Worm (Caenorhabditis elegans) whole organism, late embryonic: ENCODE measurements around the gene F14D2.19.

Source experiments
- ama-1 ChIP-seq: fragments of 150-350 bp; optimal IDR thresholded peaks from 2 replicates; lab custom pipeline; 2014
- ceh-18 ChIP-seq: sonication (generic microtip); optimal IDR thresholded peaks from 2 replicates; lab custom pipeline; 2016; ENCODE audit warnings: missing genetic modification characterization, missing compliant biosample characterization
- ceh-30 ChIP-seq: fragments of 150-350 bp; optimal IDR thresholded peaks from 2 replicates; lab custom pipeline; 2014; ENCODE audit warnings: missing biosample characterization, missing genetic modification characterization
- ceh-45 ChIP-seq: fragments of 200-800 bp; sonication (Bioruptor generic); IDR thresholded peaks from 2 replicates; pipeline ENCODE4 v1.3.6; 2022; ENCODE audit warnings: missing genetic modification reagents, missing genetic modification characterization, missing compliant biosample characterization
- ceh-48 ChIP-seq: sonication (generic microtip); optimal IDR thresholded peaks from 2 replicates; lab custom pipeline; 2016; ENCODE audit warnings: missing genetic modification characterization, inconsistent platforms, missing compliant biosample characterization
- che-1 ChIP-seq: sonication (generic microtip); optimal IDR thresholded peaks from 2 replicates; lab custom pipeline; 2016; ENCODE audit warnings: mild to moderate bottlenecking, missing genetic modification characterization, missing compliant biosample characterization
- gmeb-2 ChIP-seq: sonication (generic microtip); optimal IDR thresholded peaks from 2 replicates; lab custom pipeline; 2016; ENCODE audit warnings: missing genetic modification characterization, inconsistent platforms, missing compliant biosample characterization
- lin-11 ChIP-seq: fragments of 200-800 bp; sonication (Bioruptor generic); optimal IDR thresholded peaks from 2 replicates; lab custom pipeline; 2018; ENCODE audit warnings: mild to moderate bottlenecking, missing genetic modification characterization, missing compliant biosample characterization
- nhr-11 ChIP-seq: fragments of 150-350 bp; optimal IDR thresholded peaks from 2 replicates; lab custom pipeline; 2014; ENCODE audit warnings: missing biosample characterization, missing genetic modification characterization
- nhr-232 ChIP-seq: sonication (generic microtip); optimal IDR thresholded peaks from 2 replicates; lab custom pipeline; 2016; ENCODE audit warnings: missing genetic modification characterization, missing compliant biosample characterization
- pqm-1 ChIP-seq: sonication (generic microtip); optimal IDR thresholded peaks from 2 replicates; lab custom pipeline; 2016; ENCODE audit warnings: missing genetic modification characterization, missing compliant biosample characterization
- sox-2 ChIP-seq: fragments of 200-800 bp; sonication (Bioruptor generic); IDR thresholded peaks from 2 replicates; pipeline ENCODE4 v1.3.6; 2022; ENCODE audit warnings: missing genetic modification reagents, missing genetic modification characterization, missing compliant biosample characterization
- sox-4 ChIP-seq: sonication (generic microtip); optimal IDR thresholded peaks from 2 replicates; lab custom pipeline; 2017; ENCODE audit warnings: mild to moderate bottlenecking, missing genetic modification characterization, inconsistent platforms, missing compliant biosample characterization
- syd-9 ChIP-seq: sonication (generic microtip); optimal IDR thresholded peaks from 2 replicates; lab custom pipeline; 2016; ENCODE audit warnings: mild to moderate bottlenecking, missing genetic modification characterization, moderate library complexity, missing compliant biosample characterization

DNA sequence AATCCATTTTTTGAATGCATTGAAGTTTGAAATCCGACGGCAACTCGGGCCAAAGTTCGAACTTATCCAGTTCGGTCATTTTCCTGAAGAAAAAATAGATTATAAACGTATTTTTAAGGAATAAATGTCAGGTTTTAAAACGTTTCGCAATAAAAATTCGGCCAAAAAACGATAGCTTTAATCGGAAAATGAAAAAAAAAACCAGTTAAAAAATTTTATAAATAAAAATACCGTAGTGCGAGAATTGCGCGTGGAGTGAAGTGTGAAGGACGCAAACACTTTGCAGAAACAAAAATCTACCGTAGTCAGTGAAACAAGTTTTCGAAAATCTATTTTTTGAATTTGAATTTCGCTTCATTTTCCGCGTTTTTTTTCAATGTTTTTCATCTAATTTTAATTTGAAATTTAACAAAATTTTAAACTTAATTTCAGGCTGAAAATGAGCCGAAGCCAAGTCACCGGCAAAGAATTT, 12.9 kb upstream of the F14D2.19 start, which contains the start of gene F14D2.8:
- TF ChIP-seq gmeb-2 (tag; lab: Kevin White, UChicago) (no peak), ceh-45 (no peak), ama-1 (lab: Kevin White, UChicago) (no peak), sox-4 (tag; lab: Kevin White, UChicago) (no peak), syd-9 (no peak), nhr-11 (tag; lab: Kevin White, UChicago) (no peak), sox-2 (GFP tag; lab: Robert Waterston, UW) (no peak), pqm-1 (no peak), che-1 (no peak), ceh-30 (no peak), ceh-18 (no peak), lin-11 (tag; lab: Kevin White, UChicago) (no peak), ceh-48 (tag; lab: Kevin White, UChicago) (no peak), nhr-232 (tag; lab: Kevin White, UChicago) (no peak)
